Worm (Caenorhabditis elegans) whole organism, L1 larva: ENCODE measurements around the gene asp-13.

Experiments
- C04F5.9 ChIP-seq: sonication (generic microtip); optimal IDR thresholded peaks from 2 replicates; lab custom pipeline; 2016; ENCODE audit warnings: missing genetic modification characterization, missing compliant biosample characterization
- F16B12.6 ChIP-seq: fragments of 150-350 bp; optimal IDR thresholded peaks from 2 replicates; lab custom pipeline; 2014; ENCODE audit warnings: missing biosample characterization, missing genetic modification characterization
- alr-1 ChIP-seq: fragments of 200-800 bp; sonication (Bioruptor generic); optimal IDR thresholded peaks from 2 replicates; lab custom pipeline; 2018; ENCODE audit warnings: borderline replicate concordance, mild to moderate bottlenecking, missing genetic modification characterization, missing compliant biosample characterization
- aly-2 ChIP-seq: fragments of 150-350 bp; optimal IDR thresholded peaks from 2 replicates; lab custom pipeline; 2014; ENCODE audit warnings: missing biosample characterization, missing genetic modification characterization
- ama-1 ChIP-seq: fragments of 150-350 bp; optimal IDR thresholded peaks from 2 replicates; lab custom pipeline; 2014
- blmp-1 ChIP-seq: fragments of 150-350 bp; optimal IDR thresholded peaks from 2 replicates; lab custom pipeline; 2014; ENCODE audit warnings: missing biosample characterization, missing genetic modification characterization
- ceh-82 ChIP-seq, 3 experiments: fragments of 150-350 bp in 1 of 3; sonication (generic microtip) in 2 of 3; optimal IDR thresholded peaks; 2 replicates each; lab custom pipeline; 2014 to 2017; ENCODE audit warnings: missing biosample characterization in 3 of 3, missing genetic modification characterization in 3 of 3
- ceh-88 ChIP-seq: fragments of 200-800 bp; sonication (Bioruptor generic); IDR thresholded peaks from 2 replicates; pipeline ENCODE4 v1.3.6; 2022; ENCODE audit warnings: missing genetic modification characterization, missing compliant biosample characterization
- ceh-90 ChIP-seq: sonication (generic microtip); optimal IDR thresholded peaks from 2 replicates; lab custom pipeline; 2016; ENCODE audit warnings: missing genetic modification characterization, missing compliant biosample characterization
- ces-1 ChIP-seq: fragments of 150-350 bp; optimal IDR thresholded peaks from 2 replicates; lab custom pipeline; 2014; ENCODE audit warnings: missing biosample characterization, missing genetic modification reagents, missing genetic modification characterization
- dpl-1 ChIP-seq, 3 experiments: fragments of 150-350 bp in 2 of 3; sonication (generic microtip) in 1 of 3; optimal IDR thresholded peaks; 2 replicates each; lab custom pipeline; 2014 to 2017; ENCODE audit warnings: missing biosample characterization in 3 of 3, missing genetic modification characterization in 3 of 3, missing genetic modification reagents in 3 of 3
- dsc-1 ChIP-seq: sonication (generic microtip); optimal IDR thresholded peaks from 2 replicates; lab custom pipeline; 2016; ENCODE audit warnings: mild to moderate bottlenecking, missing genetic modification characterization, missing compliant biosample characterization
- efl-1 ChIP-seq, 4 experiments: fragments of 150-350 bp; optimal IDR thresholded peaks in 3 of 4; peaks in 1 of 4; 1 replicate in 1 of 4; 2 replicates in 3 of 4; lab custom pipeline; 2014; ENCODE audit warnings: missing biosample characterization in 2 of 4, missing genetic modification characterization in 2 of 4, missing genetic modification reagents in 2 of 4
- efl-3 ChIP-seq: fragments of 200-800 bp; sonication (Bioruptor generic); optimal IDR thresholded peaks from 2 replicates; lab custom pipeline; 2018; ENCODE audit warnings: mild to moderate bottlenecking, missing genetic modification characterization, missing compliant biosample characterization
- egl-13 ChIP-seq: sonication (generic microtip); optimal IDR thresholded peaks from 2 replicates; lab custom pipeline; 2016; ENCODE audit warnings: missing genotype, missing genetic modification reagents, missing genetic modification characterization, missing compliant biosample characterization
- egl-27 ChIP-seq, 2 experiments: fragments of 150-350 bp in 1 of 2; sonication (generic microtip); optimal IDR thresholded peaks; 3 replicates each; lab custom pipeline; 2017 to 2018; ENCODE audit warnings: missing biosample characterization in 2 of 2, missing genetic modification characterization in 2 of 2, missing genetic modification reagents in 2 of 2
- elt-2 ChIP-seq: sonication (generic microtip); optimal IDR thresholded peaks from 2 replicates; lab custom pipeline; 2016; ENCODE audit warnings: missing genetic modification characterization, mild to moderate bottlenecking, inconsistent platforms, missing compliant biosample characterization, missing genetic modification reagents
- elt-3 ChIP-seq, 6 experiments: fragments of 150-350 bp in 1 of 6; sonication (generic microtip); optimal IDR thresholded peaks; 2 replicates each; lab custom pipeline; 2017 to 2018; ENCODE audit warnings: missing biosample characterization in 6 of 6, missing genetic modification characterization in 6 of 6, inconsistent platforms in 1 of 6
- ets-5 ChIP-seq: fragments of 200-800 bp; sonication (Bioruptor generic); IDR thresholded peaks from 2 replicates; pipeline ENCODE4 v1.3.6; 2022; ENCODE audit warnings: missing genetic modification characterization, missing compliant biosample characterization
- fkh-10 ChIP-seq: sonication (generic microtip); optimal IDR thresholded peaks from 2 replicates; lab custom pipeline; 2017; ENCODE audit warnings: missing biosample characterization, missing genetic modification reagents, missing genetic modification characterization
- fkh-4 ChIP-seq: sonication (generic microtip); optimal IDR thresholded peaks from 2 replicates; lab custom pipeline; 2016; ENCODE audit warnings: missing compliant biosample characterization, missing genetic modification characterization, borderline replicate concordance
- fkh-8 ChIP-seq: sonication (generic microtip); optimal IDR thresholded peaks from 2 replicates; lab custom pipeline; 2016; ENCODE audit warnings: mild to moderate bottlenecking, missing genetic modification characterization, missing compliant biosample characterization
- fos-1 ChIP-seq: fragments of 150-350 bp; optimal IDR thresholded peaks from 2 replicates; lab custom pipeline; 2014; ENCODE audit warnings: missing biosample characterization, missing genetic modification characterization
- grh-1 ChIP-seq: fragments of 200-800 bp; sonication (Bioruptor generic); IDR thresholded peaks from 2 replicates; pipeline ENCODE4 v1.3.6; 2022; ENCODE audit warnings: missing genetic modification reagents, missing genetic modification characterization, missing compliant biosample characterization
- hlh-4 ChIP-seq: sonication (generic microtip); optimal IDR thresholded peaks from 2 replicates; lab custom pipeline; 2016; ENCODE audit warnings: mild to moderate bottlenecking, missing genetic modification characterization, missing compliant biosample characterization
- isw-1 ChIP-seq: fragments of 200-800 bp; sonication (Bioruptor generic); IDR thresholded peaks from 2 replicates; pipeline ENCODE4 v1.3.6; 2022; ENCODE audit warnings: missing genetic modification characterization, missing compliant biosample characterization
- lin-13 ChIP-seq: fragments of 150-350 bp; optimal IDR thresholded peaks from 2 replicates; lab custom pipeline; 2014; ENCODE audit warnings: missing biosample characterization, missing genetic modification reagents, missing genetic modification characterization
- lin-14 ChIP-seq: fragments of 200-800 bp; sonication (Bioruptor generic); optimal IDR thresholded peaks from 2 replicates; lab custom pipeline; 2018; ENCODE audit warnings: mild to moderate bottlenecking, missing genetic modification characterization, moderate library complexity, missing compliant biosample characterization
- lin-15B ChIP-seq: fragments of 150-350 bp; sonication (generic microtip); optimal IDR thresholded peaks from 3 replicates; lab custom pipeline; 2014; ENCODE audit warnings: missing biosample characterization, missing genetic modification characterization
- mdl-1 ChIP-seq, 2 experiments: fragments of 150-350 bp; optimal IDR thresholded peaks; 2 replicates each; lab custom pipeline; 2014 to 2017; ENCODE audit warnings: missing biosample characterization in 2 of 2, missing genetic modification characterization in 2 of 2, inconsistent platforms in 1 of 2
- nhr-11 ChIP-seq: fragments of 150-350 bp; optimal IDR thresholded peaks from 2 replicates; lab custom pipeline; 2014; ENCODE audit warnings: missing biosample characterization, missing genetic modification characterization
- nhr-237 ChIP-seq: fragments of 150-350 bp; optimal IDR thresholded peaks from 2 replicates; lab custom pipeline; 2014; ENCODE audit warnings: missing biosample characterization, missing genetic modification characterization
- nhr-77 ChIP-seq: fragments of 150-350 bp; optimal IDR thresholded peaks from 2 replicates; lab custom pipeline; 2014; ENCODE audit warnings: missing biosample characterization, missing genetic modification characterization
- nhr-85 ChIP-seq: sonication (generic microtip); peaks from one replicate; lab custom pipeline; 2016; ENCODE audit warnings: missing genetic modification characterization, inconsistent platforms, missing compliant biosample characterization
- nhr-90 ChIP-seq: sonication (generic microtip); optimal IDR thresholded peaks from 2 replicates; lab custom pipeline; 2016; ENCODE audit warnings: mild to moderate bottlenecking, missing genetic modification characterization, missing compliant biosample characterization; ENCODE audit not compliant: poor library complexity
- pag-3 ChIP-seq: sonication (generic microtip); optimal IDR thresholded peaks from 2 replicates; lab custom pipeline; 2017; ENCODE audit warnings: missing genetic modification characterization, mild to moderate bottlenecking, missing compliant biosample characterization, antibody characterized with exemption, borderline replicate concordance; ENCODE audit not compliant: insufficient read depth
- pax-3 ChIP-seq: fragments of 200-800 bp; sonication (Bioruptor generic); optimal IDR thresholded peaks from 2 replicates; lab custom pipeline; 2018; ENCODE audit warnings: mild to moderate bottlenecking, missing genetic modification characterization, moderate library complexity, missing compliant biosample characterization
- pqm-1 ChIP-seq: sonication (generic microtip); optimal IDR thresholded peaks from 3 replicates; lab custom pipeline; 2017; ENCODE audit warnings: missing biosample characterization, missing genetic modification characterization
- snpc-4 ChIP-seq: fragments of 150-350 bp; optimal IDR thresholded peaks from 2 replicates; lab custom pipeline; 2014; ENCODE audit warnings: missing biosample characterization, missing genetic modification characterization
- sptf-1 ChIP-seq: fragments of 150-350 bp; optimal IDR thresholded peaks from 2 replicates; lab custom pipeline; 2014; ENCODE audit warnings: missing biosample characterization, missing genetic modification characterization
- sup-37 ChIP-seq: fragments of 200-800 bp; sonication (Bioruptor generic); optimal IDR thresholded peaks from 2 replicates; lab custom pipeline; 2018; ENCODE audit warnings: mild to moderate bottlenecking, missing genetic modification characterization, missing compliant biosample characterization
- tbx-2 ChIP-seq: sonication (generic microtip); optimal IDR thresholded peaks from 2 replicates; lab custom pipeline; 2016; ENCODE audit warnings: missing genetic modification characterization, missing compliant biosample characterization
- tlp-1 ChIP-seq: fragments of 150-350 bp; optimal IDR thresholded peaks from 2 replicates; lab custom pipeline; 2014; ENCODE audit warnings: missing biosample characterization, missing genetic modification characterization
- unc-86 ChIP-seq: sonication (generic microtip); optimal IDR thresholded peaks from 2 replicates; lab custom pipeline; 2016; ENCODE audit warnings: missing genetic modification characterization, missing compliant biosample characterization
- unc-98 ChIP-seq: fragments of 200-800 bp; sonication (Bioruptor generic); IDR thresholded peaks from 2 replicates; pipeline ENCODE4 v1.3.6; 2022; ENCODE audit warnings: missing genetic modification characterization, missing compliant biosample characterization
- zag-1 ChIP-seq: fragments of 150-350 bp; optimal IDR thresholded peaks from 2 replicates; lab custom pipeline; 2014; ENCODE audit warnings: missing biosample characterization, missing genetic modification characterization
- ztf-11 ChIP-seq, 2 experiments: sonication (generic microtip); optimal IDR thresholded peaks; 2 replicates each; lab custom pipeline; 2016 to 2017; ENCODE audit warnings: missing genetic modification characterization in 2 of 2, missing biosample characterization in 1 of 2, missing compliant biosample characterization in 1 of 2
- ztf-4 ChIP-seq: fragments of 150-350 bp; optimal IDR thresholded peaks from 2 replicates; lab custom pipeline; 2014; ENCODE audit warnings: missing biosample characterization, missing genetic modification characterization

The asp-13 gene

ce11 chrV:8631277-8631765 is 11.7 kb downstream of the asp-13 start, which contains the start of gene atg-18 (continued):
- TF ChIP-seq ztf-4 (tag; lab: Kevin White, UChicago) (peak; percentile 47), ceh-90 (tag; lab: Kevin White, UChicago) (no peak), lin-13 (peak; percentile 81), fkh-4 (tag; lab: Kevin White, UChicago) (no peak), dpl-1 (GFP tag; optimal IDR thresholded peaks at IDR 0.05; lab: Kevin White, UChicago) (peak; percentile 45 to 63 (median 56)), nhr-90 (tag; lab: Kevin White, UChicago) (peak; percentile 74), ces-1 (GFP tag; lab: Kevin White, UChicago) (no peak), alr-1 (tag; lab: Kevin White, UChicago) (no peak), F16B12.6 (tag; lab: Kevin White, UChicago) (peak; percentile 23), mdl-1 (tag; optimal IDR thresholded peaks at IDR 0.05; lab: Kevin White, UChicago) (peak in 1 of 2 experiments; percentile 70), C04F5.9 (tag; lab: Kevin White, UChicago) (peak; percentile 11), efl-3 (GFP tag; lab: Kevin White, UChicago) (no peak), unc-86 (tag; lab: Kevin White, UChicago) (peak; percentile 43), nhr-85 (tag; lab: Kevin White, UChicago) (peak; percentile 93), pag-3 (tag; lab: Kevin White, UChicago) (no peak), elt-2 (peak; percentile 52), lin-14 (GFP tag; lab: Kevin White, UChicago) (peak; percentile 87), isw-1 (GFP tag; lab: Robert Waterston, UW) (peak; percentile 24), efl-1 (optimal IDR thresholded peaks at IDR 0.05; lab: Kevin White, UChicago) (peak; percentile 59 to 60), efl-1 (GFP tag; optimal IDR thresholded peaks at IDR 0.05 in 1 of 2; lab: Kevin White, UChicago) (peak; percentile 44 to 96), lin-15B (peak; percentile 28), grh-1 (GFP tag; lab: Robert Waterston, UW) (peak; percentile 59), pax-3 (tag; lab: Kevin White, UChicago) (no peak), ceh-82 (tag; optimal IDR thresholded peaks at IDR 0.05; lab: Kevin White, UChicago) (peak; percentile 36 to 74 (median 45)), zag-1 (tag; lab: Kevin White, UChicago) (no peak), pqm-1 (tag; lab: Kevin White, UChicago) (no peak), sup-37 (GFP tag; lab: Kevin White, UChicago) (no peak), fos-1 (no peak), hlh-4 (no peak), tlp-1 (tag; lab: Kevin White, UChicago) (no peak), tbx-2 (tag; lab: Kevin White, UChicago) (peak; percentile 77)

- no peak for TF ChIP-seq ztf-11 (tag; optimal IDR thresholded peaks at IDR 0.05; lab: Kevin White, UChicago)
- no peak for TF ChIP-seq elt-3 (tag; optimal IDR thresholded peaks at IDR 0.05; lab: Kevin White, UChicago)
- no peak for TF ChIP-seq ets-5
- no peak for TF ChIP-seq nhr-77 (tag; lab: Kevin White, UChicago)
- TF ChIP-seq fkh-8 (tag; lab: Kevin White, UChicago), result no peak
- peak; percentile 50 for TF ChIP-seq ama-1 (lab: Kevin White, UChicago)
- no peak for TF ChIP-seq nhr-90 (tag; lab: Kevin White, UChicago)
- no peak for TF ChIP-seq nhr-237 (tag; lab: Kevin White, UChicago)
- TF ChIP-seq fkh-10 (GFP tag; lab: Kevin White, UChicago), result no peak
- no peak for TF ChIP-seq aly-2 (tag; lab: Kevin White, UChicago)
- no peak for TF ChIP-seq zag-1 (tag; lab: Kevin White, UChicago)
- no peak for TF ChIP-seq dsc-1
- TF ChIP-seq egl-13, result no peak
- no peak for TF ChIP-seq sptf-1 (tag; lab: Kevin White, UChicago)
- no peak for TF ChIP-seq unc-86 (tag; lab: Kevin White, UChicago)
- TF ChIP-seq egl-27 (tag; optimal IDR thresholded peaks at IDR 0.05; lab: Kevin White, UChicago), result no peak
- no peak for TF ChIP-seq tbx-2 (tag; lab: Kevin White, UChicago)
- no peak for TF ChIP-seq efl-1 (optimal IDR thresholded peaks at IDR 0.05; lab: Kevin White, UChicago)
- TF ChIP-seq efl-1 (GFP tag; optimal IDR thresholded peaks at IDR 0.05 in 1 of 2; lab: Kevin White, UChicago), result peak in 1 of 2 experiments; percentile 37
- TF ChIP-seq blmp-1 (tag; lab: Kevin White, UChicago), result peak; percentile 21
- no peak for TF ChIP-seq nhr-11 (tag; lab: Kevin White, UChicago)
- no peak for TF ChIP-seq ceh-88 (GFP tag; lab: Robert Waterston, UW)
- TF ChIP-seq snpc-4 (tag; lab: Kevin White, UChicago), result no peak
- peak; percentile 49 for TF ChIP-seq nhr-85 (tag; lab: Kevin White, UChicago)
- no peak for TF ChIP-seq unc-98
- TF ChIP-seq, all 84 proteins: peak for 4
Measured at ce11 chrV:8629029-8629428, 14.0 kb downstream of the asp-13 start, which contains the start of gene F41E6.12. Gene F41E6.12 (minus strand): TSS chrV:8629129.
